Fruit fly (Drosophila melanogaster) whole organism, embryonic: ENCODE results near the gene orion.

Source experiments
- Atf3 ChIP-seq: fragments of 200-800 bp; sonication (Bioruptor generic); optimal IDR thresholded peaks from 3 replicates; lab custom pipeline; 2016; ENCODE audit warnings: missing biosample characterization, missing genetic modification characterization
- Bgb ChIP-seq: fragments of 200-800 bp; sonication (Bioruptor generic); IDR thresholded peaks from 2 replicates; pipeline ENCODE4 v1.3.6; 2022; ENCODE audit warnings: missing biosample characterization, missing genetic modification characterization; ENCODE audit not compliant: partially characterized antibody
- CG10462 ChIP-seq: fragments of 200-800 bp; sonication (Bioruptor generic); optimal IDR thresholded peaks from 2 replicates; lab custom pipeline; 2016; ENCODE audit warnings: missing biosample characterization, missing genetic modification characterization
- CG10543 ChIP-seq: fragments of 200-800 bp; sonication (Bioruptor generic); optimal IDR thresholded peaks from 3 replicates; lab custom pipeline; 2017; ENCODE audit warnings: missing biosample characterization, mild to moderate bottlenecking, missing genetic modification characterization, moderate library complexity
- CG12155 ChIP-seq: fragments of 200-800 bp; sonication (Bioruptor generic); optimal IDR thresholded peaks from 3 replicates; lab custom pipeline; 2016; ENCODE audit warnings: missing biosample characterization, missing genetic modification characterization
- CG12744 ChIP-seq: fragments of 200-800 bp; sonication (Bioruptor generic); optimal IDR thresholded peaks from 2 replicates; lab custom pipeline; 2016; ENCODE audit warnings: missing biosample characterization, missing genetic modification characterization
- CG12769 ChIP-seq: fragments of 200-800 bp; sonication (Bioruptor generic); optimal IDR thresholded peaks from 2 replicates; lab custom pipeline; 2019; ENCODE audit warnings: missing biosample characterization, mild to moderate bottlenecking, missing genetic modification characterization, moderate library complexity
- CG15514 ChIP-seq: fragments of 200-800 bp; sonication (Bioruptor generic); optimal IDR thresholded peaks from 3 replicates; lab custom pipeline; 2017; ENCODE audit warnings: missing biosample characterization, missing genetic modification characterization, mild to moderate bottlenecking, moderate library complexity, missing genetic modification reagents
- CG1602 ChIP-seq: fragments of 200-800 bp; sonication (Bioruptor generic); optimal IDR thresholded peaks from 3 replicates; lab custom pipeline; 2016; ENCODE audit warnings: missing biosample characterization, missing genetic modification characterization
- CG18011 ChIP-seq: fragments of 200-800 bp; sonication (Bioruptor generic); optimal IDR thresholded peaks from 2 replicates; lab custom pipeline; 2017; ENCODE audit warnings: missing biosample characterization, missing genetic modification characterization, mild to moderate bottlenecking, moderate library complexity, missing genotype
- CG18764 ChIP-seq: fragments of 200-800 bp; sonication (Bioruptor generic); optimal IDR thresholded peaks from 3 replicates; lab custom pipeline; 2016; ENCODE audit warnings: missing biosample characterization, missing genetic modification characterization
- CG2875 ChIP-seq: fragments of 200-800 bp; sonication (Bioruptor generic); optimal IDR thresholded peaks from 2 replicates; lab custom pipeline; 2017; ENCODE audit warnings: missing biosample characterization, mild to moderate bottlenecking, missing genetic modification characterization, missing genetic modification reagents
- CG31441 ChIP-seq: fragments of 200-800 bp; sonication (Bioruptor generic); IDR thresholded peaks from 2 replicates; pipeline ENCODE4 v1.3.6; 2022; ENCODE audit warnings: missing biosample characterization, missing genetic modification characterization
- CG4707 ChIP-seq: fragments of 200-800 bp; sonication (Bioruptor generic); optimal IDR thresholded peaks from 2 replicates; lab custom pipeline; 2018; ENCODE audit warnings: missing biosample characterization, mild to moderate bottlenecking, missing genetic modification characterization, moderate library complexity
- CG4730 ChIP-seq: fragments of 200-800 bp; sonication (Bioruptor generic); IDR thresholded peaks from 2 replicates; pipeline ENCODE4 v1.3.6; 2022; ENCODE audit warnings: missing biosample characterization, missing genetic modification characterization
- CG6272 ChIP-seq: fragments of 200-800 bp; sonication (Bioruptor generic); IDR thresholded peaks from 2 replicates; pipeline ENCODE4 v1.3.6; 2022; ENCODE audit warnings: missing biosample characterization, missing genetic modification characterization
- CG7271 ChIP-seq: fragments of 200-800 bp; sonication (Bioruptor generic); optimal IDR thresholded peaks from 2 replicates; lab custom pipeline; 2018; ENCODE audit warnings: missing biosample characterization, mild to moderate bottlenecking, missing genetic modification characterization, moderate library complexity
- CG8359 ChIP-seq: fragments of 200-800 bp; sonication (Bioruptor generic); optimal IDR thresholded peaks from 2 replicates; lab custom pipeline; 2017; ENCODE audit warnings: missing biosample characterization, mild to moderate bottlenecking, missing genetic modification characterization, borderline replicate concordance
- CrebB ChIP-seq: fragments of 200-800 bp; sonication (Bioruptor generic); optimal IDR thresholded peaks from 3 replicates; lab custom pipeline; 2018; ENCODE audit warnings: missing biosample characterization, mild to moderate bottlenecking, missing genetic modification characterization
- Dp ChIP-seq: fragments of 200-800 bp; sonication (Bioruptor generic); optimal IDR thresholded peaks from 2 replicates; lab custom pipeline; 2018; ENCODE audit warnings: missing biosample characterization, mild to moderate bottlenecking, missing genetic modification characterization, moderate library complexity
- Dref ChIP-seq: fragments of 200-800 bp; sonication (Bioruptor generic); IDR thresholded peaks from 2 replicates; pipeline ENCODE4 v1.3.6; 2022; ENCODE audit warnings: missing biosample characterization, missing genetic modification characterization
- E2f1 ChIP-seq: fragments of 200-800 bp; sonication (Bioruptor generic); IDR thresholded peaks from 2 replicates; pipeline ENCODE4 v1.3.6; 2022; ENCODE audit warnings: missing biosample characterization, missing genetic modification characterization
- Hr78 ChIP-seq, 2 experiments: fragments of 200-800 bp in 1 of 2; fragments of >200 bp in 1 of 2; sonication (Bioruptor generic) in 1 of 2; optimal IDR thresholded peaks; 2 replicates each; lab custom pipeline; 2017 to 2019; ENCODE audit warnings: missing biosample characterization in 2 of 2, missing genetic modification characterization in 2 of 2, mild to moderate bottlenecking in 1 of 2, moderate library complexity in 1 of 2
- Hsf ChIP-seq: fragments of 200-800 bp; sonication (Bioruptor generic); optimal IDR thresholded peaks from 3 replicates; lab custom pipeline; 2016; ENCODE audit warnings: missing biosample characterization, missing genetic modification characterization
- Mrtf ChIP-seq: fragments of 200-800 bp; sonication (Bioruptor generic); IDR thresholded peaks from 3 replicates; pipeline ENCODE4 v1.3.6; 2022; ENCODE audit warnings: missing biosample characterization, missing genetic modification characterization
- NC2α ChIP-seq: fragments of 200-800 bp; sonication (Bioruptor generic); optimal IDR thresholded peaks from 2 replicates; lab custom pipeline; 2016; ENCODE audit warnings: missing biosample characterization, missing genetic modification characterization
- Optix ChIP-seq: fragments of 200-800 bp; sonication (Bioruptor generic); IDR thresholded peaks from 3 replicates; pipeline ENCODE4 v1.3.6; 2022; ENCODE audit warnings: missing biosample characterization, missing genetic modification characterization
- PHDP ChIP-seq: fragments of 200-800 bp; sonication (Bioruptor generic); optimal IDR thresholded peaks from 3 replicates; lab custom pipeline; 2018; ENCODE audit warnings: missing biosample characterization, mild to moderate bottlenecking, missing genetic modification characterization, moderate library complexity
- Side ChIP-seq: fragments of 200-800 bp; sonication (Bioruptor generic); optimal IDR thresholded peaks from 2 replicates; lab custom pipeline; 2016; ENCODE audit warnings: missing biosample characterization, missing genetic modification characterization
- Sin3A ChIP-seq: fragments of >200 bp; optimal IDR thresholded peaks from 2 replicates; lab custom pipeline; 2018
- Stat92E ChIP-seq, 3 experiments: fragments of >200 bp in 2 of 3; fragments of 200-800 bp in 1 of 3; sonication (Bioruptor generic) in 1 of 3; optimal IDR thresholded peaks; 2 replicates each; lab custom pipeline; 2017 to 2019; ENCODE audit warnings: missing biosample characterization in 3 of 3, missing genetic modification characterization in 3 of 3, mild to moderate bottlenecking in 1 of 3, moderate library complexity in 1 of 3
- bcd ChIP-seq: fragments of 200-800 bp; sonication (Bioruptor generic); optimal IDR thresholded peaks from 2 replicates; lab custom pipeline; 2017; ENCODE audit warnings: missing biosample characterization, mild to moderate bottlenecking, missing genetic modification characterization
- ewg ChIP-seq: fragments of 200-800 bp; sonication (Bioruptor generic); optimal IDR thresholded peaks from 3 replicates; lab custom pipeline; 2017; ENCODE audit warnings: mild to moderate bottlenecking, missing biosample characterization, missing genetic modification reagents, missing genetic modification characterization
- gce ChIP-seq: fragments of 200-800 bp; sonication (Bioruptor generic); IDR thresholded peaks from 3 replicates; pipeline ENCODE4 v1.3.6; 2022; ENCODE audit warnings: missing biosample characterization, missing genetic modification characterization
- grau ChIP-seq: fragments of 200-800 bp; optimal IDR thresholded peaks from 3 replicates; lab custom pipeline; 2019; ENCODE audit warnings: missing biosample characterization, mild to moderate bottlenecking, missing genetic modification characterization, moderate library complexity
- h ChIP-seq: fragments of >200 bp; optimal IDR thresholded peaks from 2 replicates; lab custom pipeline; 2017
- hb ChIP-seq: fragments of 200-800 bp; sonication (Bioruptor generic); IDR thresholded peaks from 3 replicates; pipeline ENCODE4 v1.3.6; 2022; ENCODE audit warnings: missing biosample characterization, missing genetic modification characterization; ENCODE audit not compliant: partially characterized antibody
- maf-S ChIP-seq: fragments of 200-800 bp; sonication (Bioruptor generic); optimal IDR thresholded peaks from 2 replicates; lab custom pipeline; 2016; ENCODE audit warnings: missing biosample characterization, missing genetic modification characterization
- nerfin-1 ChIP-seq: fragments of 200-800 bp; sonication (Bioruptor generic); optimal IDR thresholded peaks from 3 replicates; lab custom pipeline; 2019; ENCODE audit warnings: missing biosample characterization, mild to moderate bottlenecking, missing genetic modification characterization, moderate library complexity
- p53 ChIP-seq: fragments of 200-800 bp; sonication (Bioruptor generic); optimal IDR thresholded peaks from 2 replicates; lab custom pipeline; 2016; ENCODE audit warnings: missing biosample characterization, missing genetic modification characterization
- sna ChIP-seq: fragments of 200-800 bp; sonication (Bioruptor generic); IDR thresholded peaks from 2 replicates; pipeline ENCODE4 v1.3.6; 2022; ENCODE audit warnings: missing biosample characterization, missing genetic modification characterization; ENCODE audit not compliant: partially characterized antibody
- stwl ChIP-seq: fragments of 200-800 bp; sonication (Bioruptor generic); optimal IDR thresholded peaks from 3 replicates; lab custom pipeline; 2018; ENCODE audit warnings: missing biosample characterization, mild to moderate bottlenecking, missing genetic modification characterization, moderate library complexity
- tgo ChIP-seq: fragments of 200-800 bp; sonication (Bioruptor generic); IDR thresholded peaks from 3 replicates; pipeline ENCODE4 v1.3.6; 2022; ENCODE audit warnings: missing biosample characterization, missing genetic modification characterization
- tll ChIP-seq, 2 experiments: fragments of 200-800 bp in 1 of 2; fragments of >200 bp in 1 of 2; sonication (Bioruptor generic) in 1 of 2; optimal IDR thresholded peaks; 2 replicates each; lab custom pipeline; 2017 to 2019; ENCODE audit warnings: missing biosample characterization in 2 of 2, missing genetic modification characterization in 2 of 2, mild to moderate bottlenecking in 1 of 2, moderate library complexity in 1 of 2
- trh ChIP-seq: fragments of 200-800 bp; sonication (Bioruptor generic); optimal IDR thresholded peaks from 2 replicates; lab custom pipeline; 2016; ENCODE audit warnings: missing biosample characterization, missing genetic modification characterization
- twi ChIP-seq: fragments of 200-800 bp; optimal IDR thresholded peaks from 2 replicates; lab custom pipeline; 2019; ENCODE audit warnings: missing biosample characterization, mild to moderate bottlenecking, missing genetic modification characterization, moderate library complexity
- zfh1 ChIP-seq: fragments of 200-800 bp; sonication (Bioruptor generic); IDR thresholded peaks from 3 replicates; pipeline ENCODE4 v1.3.6; 2022; ENCODE audit warnings: missing biosample characterization, missing genetic modification characterization
- zfh2 ChIP-seq: fragments of 200-800 bp; sonication (Bioruptor generic); optimal IDR thresholded peaks from 2 replicates; lab custom pipeline; 2016; ENCODE audit warnings: missing biosample characterization, missing genetic modification characterization

Gene orion

dm6 chrX:7901153-7902038 lies 45.3 kb downstream of the orion start, which contains the start of the genes RpS6 and bys (continued):
- TF ChIP-seq Hr78 (GFP tag; optimal IDR thresholded peaks at IDR 0.05; lab: Kevin White, UChicago): no peak
- TF ChIP-seq CG7271 (tag; lab: Kevin White, UChicago): peak; percentile 34
- TF ChIP-seq maf-S (GFP tag; lab: Kevin White, UChicago): peak; percentile 18
- peak; percentile 62 for TF ChIP-seq CG6272 (GFP tag; lab: Robert Waterston, UW)
- TF ChIP-seq twi (tag; lab: Kevin White, UChicago): no peak
- TF ChIP-seq hb (GFP tag; lab: Robert Waterston, UW): peak; percentile 78
- peak; percentile 36 for TF ChIP-seq PHDP
- no peak for TF ChIP-seq trh (GFP tag; lab: Kevin White, UChicago)
- TF ChIP-seq CrebB (tag; lab: Kevin White, UChicago): peak; percentile 46
- peak; percentile 43; the same call in 1 of the 2 replicates for TF ChIP-seq CG31441 (GFP tag; lab: Robert Waterston, UW)
- no peak for TF ChIP-seq ewg
- peak; percentile 69 for TF ChIP-seq zfh1 (GFP tag; lab: Robert Waterston, UW)
- TF ChIP-seq tll (GFP tag; optimal IDR thresholded peaks at IDR 0.05; lab: Kevin White, UChicago): no peak
- TF ChIP-seq zfh2 (GFP tag; lab: Kevin White, UChicago): peak; percentile 49
- TF ChIP-seq Sin3A: peak; percentile 21
- no peak for TF ChIP-seq CG12744 (GFP tag; lab: Kevin White, UChicago)
- TF ChIP-seq sna (GFP tag; lab: Robert Waterston, UW): 0 out of 2 replicates have a peak, but pooled peaks have one; percentile 36
- no peak for TF ChIP-seq Atf3 (GFP tag; lab: Kevin White, UChicago)
- TF ChIP-seq NC2α (GFP tag; lab: Kevin White, UChicago): no peak
- peak; percentile 2 for TF ChIP-seq grau (tag; lab: Kevin White, UChicago)
- no peak for TF ChIP-seq CG18011 (GFP tag; lab: Kevin White, UChicago)
- peak; percentile 4 for TF ChIP-seq CG12769
- peak; percentile 33 for TF ChIP-seq Hsf (GFP tag; lab: Kevin White, UChicago)
- peak; percentile 22 for TF ChIP-seq CG15514 (GFP tag; lab: Kevin White, UChicago)
- peak; percentile 23 for TF ChIP-seq Side (GFP tag; lab: Kevin White, UChicago)
- no peak; the same call in 2 of the 3 replicates for TF ChIP-seq Mrtf (GFP tag; lab: Robert Waterston, UW)
- TF ChIP-seq p53: peak; percentile 21
- TF ChIP-seq stwl (tag; lab: Kevin White, UChicago): peak; percentile 23
- TF ChIP-seq bcd: peak; percentile 47
- TF ChIP-seq Bgb (GFP tag; lab: Robert Waterston, UW): peak; percentile 84
- peak; percentile 22 for TF ChIP-seq nerfin-1 (tag; lab: Kevin White, UChicago)
- TF ChIP-seq CG2875 (GFP tag; lab: Kevin White, UChicago): peak; percentile 55
- no peak for TF ChIP-seq CG8359 (GFP tag; lab: Kevin White, UChicago)
- no peak for TF ChIP-seq CG1602 (GFP tag; lab: Kevin White, UChicago)
- no peak for TF ChIP-seq CG18764 (GFP tag; lab: Kevin White, UChicago)
- peak; percentile 5 for TF ChIP-seq CG10543
- TF ChIP-seq Dp (GFP tag; lab: Kevin White, UChicago): peak; percentile 19
- peak; percentile 16 for TF ChIP-seq CG12155 (GFP tag; lab: Kevin White, UChicago)
- TF ChIP-seq Dref (GFP tag; lab: Robert Waterston, UW): peak; percentile 76
- peak; percentile 12; the same call in 1 of the 2 replicates for TF ChIP-seq E2f1 (GFP tag; lab: Robert Waterston, UW)
- no peak for TF ChIP-seq gce (GFP tag; lab: Robert Waterston, UW)
- TF ChIP-seq CG4730 (GFP tag; lab: Robert Waterston, UW): peak; percentile 20; the same call in 1 of the 2 replicates
- peak; percentile 29; the same call in 1 of the 3 replicates for TF ChIP-seq tgo
- peak; percentile 63 for TF ChIP-seq CG4707
- no peak for TF ChIP-seq CG10462 (GFP tag; lab: Kevin White, UChicago)
- peak in 1 of 3 experiments; percentile 31 for TF ChIP-seq Stat92E (GFP tag; optimal IDR thresholded peaks at IDR 0.05; lab: Kevin White, UChicago)
- 0 out of 3 replicates have a peak, but pooled peaks have one; percentile 32 for TF ChIP-seq Optix (GFP tag; lab: Robert Waterston, UW)
- no peak for TF ChIP-seq h (lab: Kevin White, UChicago)
